Fruit fly (Drosophila melanogaster): ENCODE data around the gene CG43220.

- TF ChIP-seq MTF-1 (GFP tag; optimal IDR thresholded peaks at IDR 0.05; ENCODE audit: borderline replicate concordance) (no peak), CG14441 (GFP tag; IDR thresholded peaks at IDR 0.05) (no peak)
Measured at dm6 chr2L:17500946-17501451, 14.6 kb downstream of the CG43220 start, which contains the start of the genes mEFTs and Dhc36C.
